Worm (Caenorhabditis elegans) whole organism, early embryonic: Measurements from ENCODE around the gene pepm-1.

Source experiments
- ama-1 ChIP-seq: fragments of 150-350 bp; optimal IDR thresholded peaks from 2 replicates; lab custom pipeline; 2014
- tra-4 ChIP-seq: sonication (generic microtip); optimal IDR thresholded peaks from 2 replicates; lab custom pipeline; 2017; ENCODE audit warnings: missing genetic modification characterization, missing compliant biosample characterization

DNA sequence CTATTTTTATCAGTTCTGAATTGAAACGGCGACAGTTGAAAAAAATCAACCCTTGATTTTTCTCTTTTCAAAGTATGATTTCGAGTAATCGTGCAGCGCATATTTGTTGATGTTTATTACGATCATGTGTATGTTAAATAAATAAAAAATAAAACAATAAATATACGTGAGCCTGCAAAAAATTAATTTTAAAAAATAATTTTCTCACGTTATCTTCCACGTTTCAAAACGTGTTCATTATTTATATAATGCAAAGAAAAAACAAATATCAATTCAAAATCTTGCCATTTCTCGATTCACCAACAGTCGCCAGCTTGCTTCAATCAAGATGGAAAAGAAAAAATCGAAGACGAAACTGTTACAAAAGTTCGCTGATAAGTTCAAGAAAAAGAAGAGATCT lies 45.7 kb upstream of the pepm-1 start, which contains the start of gene F40G12.10:
- TF ChIP-seq tra-4 = no peak
- no peak for TF ChIP-seq ama-1
